Worm (Caenorhabditis elegans) whole organism, L4/young adult: Measurements from ENCODE around the gene R09E10.8.

Experiments
- W03F9.2 ChIP-seq: fragments of 150-350 bp; optimal IDR thresholded peaks from 2 replicates; lab custom pipeline; 2014; ENCODE audit warnings: missing biosample characterization, missing genetic modification characterization
- dao-5 ChIP-seq: sonication (generic microtip); optimal IDR thresholded peaks from 2 replicates; lab custom pipeline; 2016; ENCODE audit warnings: missing genotype, missing genetic modification characterization, moderate library complexity, missing compliant biosample characterization

ce11 chrIV:10330962-10331361 is 20.7 kb upstream of the R09E10.8 start:
- TF ChIP-seq dao-5 (tag; lab: Kevin White, UChicago): no peak
- TF ChIP-seq W03F9.2 (tag; lab: Kevin White, UChicago): no peak
